Fruit fly (Drosophila melanogaster): ENCODE measurements around the gene CG10137.

DNA sequence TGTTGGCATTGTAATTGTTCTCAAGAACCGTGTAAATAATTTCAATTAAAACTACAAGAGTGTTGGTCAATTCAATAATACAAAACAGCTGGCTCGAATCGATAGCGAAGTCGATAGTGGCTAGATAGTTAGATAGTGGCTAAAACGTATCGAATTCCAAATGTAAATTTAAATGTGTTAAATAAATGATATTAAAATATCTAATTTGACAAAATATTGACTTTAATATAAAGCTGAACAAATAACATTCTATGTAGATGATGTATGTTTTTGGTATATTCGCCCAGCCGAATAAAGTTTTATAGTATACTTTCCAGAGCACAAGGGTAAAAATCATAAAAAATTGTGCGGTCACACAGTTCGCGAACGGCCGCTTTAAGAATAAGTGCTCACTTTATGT is at the start of gene CG10137, which contains the start of gene Dpm1:
- TF ChIP-seq usp (GFP tag; optimal IDR thresholded peaks at IDR 0.05) (no peak), OdsH (GFP tag; optimal IDR thresholded peaks at IDR 0.05) (no peak), pan (optimal IDR thresholded peaks at IDR 0.05) (no peak), fru (GFP tag; optimal IDR thresholded peaks at IDR 0.05) (no peak), jim (GFP tag; optimal IDR thresholded peaks at IDR 0.05) (no peak), dsf (GFP tag; optimal IDR thresholded peaks at IDR 0.05; ENCODE audit: borderline replicate concordance) (no peak), sage (GFP tag; optimal IDR thresholded peaks at IDR 0.05) (peak; percentile 30), Myc (optimal IDR thresholded peaks at IDR 0.05) (peak; percentile 51), dl (GFP tag; optimal IDR thresholded peaks at IDR 0.05; ENCODE audit: insufficient read depth in 1 of 2, partially characterized antibody in 2 of 2) (no peak), h (GFP tag; optimal IDR thresholded peaks at IDR 0.05) (peak; percentile 25), CrebA (GFP tag; optimal IDR thresholded peaks at IDR 0.05; ENCODE audit: borderline replicate concordance) (no peak)
